Fruit fly (Drosophila melanogaster) whole organism, embryonic: ENCODE results near the gene Or22b.

ENCODE experiments used
- ATbp ChIP-seq: fragments of 200-800 bp; sonication (Bioruptor generic); optimal IDR thresholded peaks from 2 replicates; lab custom pipeline; 2017; ENCODE audit warnings: missing biosample characterization, mild to moderate bottlenecking, missing genetic modification characterization, missing genetic modification reagents
- CG10543 ChIP-seq: fragments of 200-800 bp; sonication (Bioruptor generic); optimal IDR thresholded peaks from 3 replicates; lab custom pipeline; 2017; ENCODE audit warnings: missing biosample characterization, mild to moderate bottlenecking, missing genetic modification characterization, moderate library complexity
- CG10654 ChIP-seq: fragments of 200-800 bp; sonication (Bioruptor generic); optimal IDR thresholded peaks from 2 replicates; lab custom pipeline; 2016; ENCODE audit warnings: missing biosample characterization, missing genetic modification characterization
- CG10959 ChIP-seq: fragments of 200-800 bp; sonication (Bioruptor generic); IDR thresholded peaks from 2 replicates; pipeline ENCODE4 v1.3.6; 2022; ENCODE audit warnings: missing biosample characterization, missing genetic modification characterization
- CG11456 ChIP-seq: fragments of 200-800 bp; sonication (Bioruptor generic); IDR thresholded peaks from 3 replicates; pipeline ENCODE4 v1.3.6; 2022; ENCODE audit warnings: missing biosample characterization, missing genetic modification characterization
- CG12744 ChIP-seq: fragments of 200-800 bp; sonication (Bioruptor generic); optimal IDR thresholded peaks from 2 replicates; lab custom pipeline; 2016; ENCODE audit warnings: missing biosample characterization, missing genetic modification characterization
- CG13894 ChIP-seq: fragments of 200-800 bp; sonication (Bioruptor generic); optimal IDR thresholded peaks from 3 replicates; lab custom pipeline; 2018; ENCODE audit warnings: missing biosample characterization, mild to moderate bottlenecking, missing genetic modification characterization, moderate library complexity
- CG14441 ChIP-seq: fragments of 200-800 bp; sonication (Bioruptor generic); IDR thresholded peaks from 2 replicates; pipeline ENCODE4 v1.3.6; 2022; ENCODE audit warnings: missing biosample characterization, missing genetic modification characterization
- CG15073 ChIP-seq: fragments of 200-800 bp; sonication (Bioruptor generic); optimal IDR thresholded peaks from 2 replicates; lab custom pipeline; 2016; ENCODE audit warnings: missing biosample characterization, missing genetic modification characterization
- CG1603 ChIP-seq: fragments of 200-800 bp; sonication (Bioruptor generic); optimal IDR thresholded peaks from 2 replicates; lab custom pipeline; 2019; ENCODE audit warnings: missing biosample characterization, mild to moderate bottlenecking, missing genetic modification characterization, moderate library complexity
- CG17385 ChIP-seq: fragments of 200-800 bp; sonication (Bioruptor generic); optimal IDR thresholded peaks from 3 replicates; lab custom pipeline; 2018; ENCODE audit warnings: missing biosample characterization, mild to moderate bottlenecking, missing genetic modification characterization
- CG2202 ChIP-seq: fragments of 200-800 bp; sonication (Bioruptor generic); optimal IDR thresholded peaks from 2 replicates; lab custom pipeline; 2018; ENCODE audit warnings: missing biosample characterization, mild to moderate bottlenecking, missing genetic modification characterization
- CG30020 ChIP-seq: fragments of 200-800 bp; optimal IDR thresholded peaks from 2 replicates; lab custom pipeline; 2019; ENCODE audit warnings: missing biosample characterization, mild to moderate bottlenecking, missing genetic modification characterization, moderate library complexity
- CG31388 ChIP-seq: fragments of 200-800 bp; sonication (Bioruptor generic); optimal IDR thresholded peaks from 2 replicates; lab custom pipeline; 2016; ENCODE audit warnings: missing biosample characterization, missing genetic modification characterization
- CG31441 ChIP-seq: fragments of 200-800 bp; sonication (Bioruptor generic); IDR thresholded peaks from 2 replicates; pipeline ENCODE4 v1.3.6; 2022; ENCODE audit warnings: missing biosample characterization, missing genetic modification characterization
- CG33557 ChIP-seq: fragments of 200-800 bp; sonication (Bioruptor generic); optimal IDR thresholded peaks from 2 replicates; lab custom pipeline; 2019; ENCODE audit warnings: missing biosample characterization, mild to moderate bottlenecking, missing genetic modification characterization, moderate library complexity
- CG4328 ChIP-seq: fragments of 200-800 bp; sonication (Bioruptor generic); optimal IDR thresholded peaks from 3 replicates; lab custom pipeline; 2017; ENCODE audit warnings: missing biosample characterization, missing genetic modification reagents, missing genetic modification characterization
- CG4707 ChIP-seq: fragments of 200-800 bp; sonication (Bioruptor generic); optimal IDR thresholded peaks from 2 replicates; lab custom pipeline; 2018; ENCODE audit warnings: missing biosample characterization, mild to moderate bottlenecking, missing genetic modification characterization, moderate library complexity
- CG5180 ChIP-seq: fragments of 200-800 bp; sonication (Bioruptor generic); optimal IDR thresholded peaks from 3 replicates; lab custom pipeline; 2017; ENCODE audit warnings: missing biosample characterization, missing genetic modification characterization, mild to moderate bottlenecking, moderate library complexity, missing genetic modification reagents
- CG6683 ChIP-seq: fragments of 200-800 bp; sonication (Bioruptor generic); optimal IDR thresholded peaks from 2 replicates; lab custom pipeline; 2017; ENCODE audit warnings: missing biosample characterization, mild to moderate bottlenecking, missing genetic modification characterization, missing genetic modification reagents
- CG9437 ChIP-seq: fragments of 200-800 bp; sonication (Bioruptor generic); optimal IDR thresholded peaks from 2 replicates; lab custom pipeline; 2018; ENCODE audit warnings: missing biosample characterization, mild to moderate bottlenecking, missing genetic modification characterization
- CG9727 ChIP-seq: fragments of 200-800 bp; sonication (Bioruptor generic); optimal IDR thresholded peaks from 3 replicates; lab custom pipeline; 2017; ENCODE audit warnings: missing biosample characterization, mild to moderate bottlenecking, missing genetic modification characterization
- CoRest ChIP-seq: fragments of 200-800 bp; sonication (Bioruptor generic); optimal IDR thresholded peaks from 3 replicates; lab custom pipeline; 2018; ENCODE audit warnings: missing biosample characterization, mild to moderate bottlenecking, missing genetic modification characterization, moderate library complexity
- Dip2 ChIP-seq: fragments of 200-800 bp; sonication (Bioruptor generic); IDR thresholded peaks from 2 replicates; pipeline ENCODE4 v1.3.6; 2022; ENCODE audit warnings: missing biosample characterization, missing genetic modification characterization
- HHEX ChIP-seq: fragments of 200-800 bp; sonication (Bioruptor generic); optimal IDR thresholded peaks from 3 replicates; lab custom pipeline; 2017; ENCODE audit warnings: missing biosample characterization, mild to moderate bottlenecking, missing genetic modification characterization, missing genetic modification reagents
- MBD-R2 ChIP-seq: fragments of 200-800 bp; sonication (Bioruptor generic); IDR thresholded peaks from 2 replicates; pipeline ENCODE4 v1.3.6; 2022; ENCODE audit warnings: missing biosample characterization, missing genetic modification characterization
- NC2β ChIP-seq: fragments of 200-800 bp; sonication (Bioruptor generic); optimal IDR thresholded peaks from 2 replicates; lab custom pipeline; 2016; ENCODE audit warnings: missing biosample characterization, missing genetic modification characterization
- Rx ChIP-seq: fragments of 200-800 bp; sonication (Bioruptor generic); IDR thresholded peaks from 2 replicates; pipeline ENCODE4 v1.3.6; 2022; ENCODE audit warnings: missing biosample characterization, missing genetic modification characterization
- Sox100B ChIP-seq: fragments of 200-800 bp; sonication (Bioruptor generic); optimal IDR thresholded peaks from 3 replicates; lab custom pipeline; 2018; ENCODE audit warnings: missing biosample characterization, mild to moderate bottlenecking, missing genetic modification characterization
- az2 ChIP-seq: fragments of 200-800 bp; sonication (Bioruptor generic); optimal IDR thresholded peaks from 3 replicates; lab custom pipeline; 2016; ENCODE audit warnings: missing biosample characterization, missing genetic modification characterization
- bbx ChIP-seq: fragments of 200-800 bp; sonication (Bioruptor generic); IDR thresholded peaks from 2 replicates; pipeline ENCODE4 v1.3.6; 2022; ENCODE audit warnings: missing biosample characterization, missing genetic modification characterization; ENCODE audit not compliant: partially characterized antibody
- bigmax ChIP-seq: fragments of 200-800 bp; sonication (Bioruptor generic); optimal IDR thresholded peaks from 2 replicates; lab custom pipeline; 2018; ENCODE audit warnings: missing biosample characterization, mild to moderate bottlenecking, missing genetic modification characterization
- cato ChIP-seq: fragments of 200-800 bp; sonication (Bioruptor generic); optimal IDR thresholded peaks from 2 replicates; lab custom pipeline; 2016; ENCODE audit warnings: missing biosample characterization, missing genetic modification characterization, borderline replicate concordance
- crc ChIP-seq: fragments of 200-800 bp; sonication (Bioruptor generic); optimal IDR thresholded peaks from 2 replicates; lab custom pipeline; 2016; ENCODE audit warnings: missing biosample characterization, missing genetic modification characterization
- dan ChIP-seq: fragments of 200-800 bp; sonication (Bioruptor generic); IDR thresholded peaks from 2 replicates; pipeline ENCODE4 v1.3.6; 2022; ENCODE audit warnings: missing biosample characterization, missing genetic modification characterization
- dysf ChIP-seq: fragments of 200-800 bp; sonication (Bioruptor generic); IDR thresholded peaks from 3 replicates; pipeline ENCODE4 v1.3.6; 2022; ENCODE audit warnings: missing biosample characterization, missing genetic modification characterization
- emc ChIP-seq: fragments of 200-800 bp; sonication (Bioruptor generic); optimal IDR thresholded peaks from 2 replicates; lab custom pipeline; 2016; ENCODE audit warnings: missing biosample characterization, missing genetic modification characterization
- gem ChIP-seq: fragments of 200-800 bp; sonication (Bioruptor generic); optimal IDR thresholded peaks from 2 replicates; lab custom pipeline; 2019; ENCODE audit warnings: missing biosample characterization, mild to moderate bottlenecking, missing genetic modification characterization, moderate library complexity
- gfzf ChIP-seq: fragments of 200-800 bp; sonication (Bioruptor generic); optimal IDR thresholded peaks from 2 replicates; lab custom pipeline; 2016; ENCODE audit warnings: missing biosample characterization, mild to moderate bottlenecking, missing genetic modification characterization, moderate library complexity
- h ChIP-seq: fragments of >200 bp; optimal IDR thresholded peaks from 2 replicates; lab custom pipeline; 2017
- inv ChIP-seq: fragments of 200-800 bp; sonication (Bioruptor generic); IDR thresholded peaks from 2 replicates; pipeline ENCODE4 v1.3.6; 2022; ENCODE audit warnings: missing biosample characterization, missing genetic modification characterization; ENCODE audit not compliant: partially characterized antibody
- klu ChIP-seq: fragments of 200-800 bp; sonication (Bioruptor generic); IDR thresholded peaks from 2 replicates; pipeline ENCODE4 v1.3.6; 2022; ENCODE audit warnings: missing biosample characterization, missing genetic modification characterization
- lab ChIP-seq: fragments of 200-800 bp; sonication (Bioruptor generic); optimal IDR thresholded peaks from 3 replicates; lab custom pipeline; 2017; ENCODE audit warnings: missing biosample characterization, missing genetic modification characterization, mild to moderate bottlenecking, moderate library complexity, missing genetic modification reagents
- nom ChIP-seq: fragments of 200-800 bp; sonication (Bioruptor generic); optimal IDR thresholded peaks from 2 replicates; lab custom pipeline; 2017; ENCODE audit warnings: missing biosample characterization, missing genetic modification characterization, mild to moderate bottlenecking, moderate library complexity, missing genetic modification reagents
- pum ChIP-seq: fragments of 200-800 bp; sonication (Bioruptor generic); optimal IDR thresholded peaks from 2 replicates; lab custom pipeline; 2016; ENCODE audit warnings: missing biosample characterization, missing genetic modification characterization
- pzg ChIP-seq: fragments of 200-800 bp; sonication (Bioruptor generic); optimal IDR thresholded peaks from 3 replicates; lab custom pipeline; 2018; ENCODE audit warnings: missing biosample characterization, mild to moderate bottlenecking, missing genetic modification characterization, moderate library complexity
- row ChIP-seq: fragments of 200-800 bp; sonication (Bioruptor generic); IDR thresholded peaks from 3 replicates; pipeline ENCODE4 v1.3.6; 2022; ENCODE audit warnings: missing biosample characterization, missing genetic modification characterization
- sens-2 ChIP-seq: fragments of 200-800 bp; sonication (Bioruptor generic); IDR thresholded peaks from 2 replicates; pipeline ENCODE4 v1.3.6; 2022; ENCODE audit warnings: missing biosample characterization, missing genetic modification characterization
- seq ChIP-seq: fragments of 200-800 bp; sonication (Bioruptor generic); IDR thresholded peaks from 2 replicates; pipeline ENCODE4 v1.3.6; 2022; ENCODE audit warnings: missing biosample characterization, missing genetic modification characterization
- slou ChIP-seq: fragments of 200-800 bp; sonication (Bioruptor generic); optimal IDR thresholded peaks from 3 replicates; lab custom pipeline; 2016; ENCODE audit warnings: missing biosample characterization, missing genetic modification characterization
- trem ChIP-seq: fragments of 200-800 bp; optimal IDR thresholded peaks from 3 replicates; lab custom pipeline; 2019; ENCODE audit warnings: missing biosample characterization, mild to moderate bottlenecking, missing genetic modification characterization, moderate library complexity
- vnd ChIP-seq: fragments of 200-800 bp; sonication (Bioruptor generic); IDR thresholded peaks from 3 replicates; pipeline ENCODE4 v1.3.6; 2022; ENCODE audit warnings: missing biosample characterization, missing genetic modification characterization; ENCODE audit not compliant: partially characterized antibody

The Or22b gene

DNA sequence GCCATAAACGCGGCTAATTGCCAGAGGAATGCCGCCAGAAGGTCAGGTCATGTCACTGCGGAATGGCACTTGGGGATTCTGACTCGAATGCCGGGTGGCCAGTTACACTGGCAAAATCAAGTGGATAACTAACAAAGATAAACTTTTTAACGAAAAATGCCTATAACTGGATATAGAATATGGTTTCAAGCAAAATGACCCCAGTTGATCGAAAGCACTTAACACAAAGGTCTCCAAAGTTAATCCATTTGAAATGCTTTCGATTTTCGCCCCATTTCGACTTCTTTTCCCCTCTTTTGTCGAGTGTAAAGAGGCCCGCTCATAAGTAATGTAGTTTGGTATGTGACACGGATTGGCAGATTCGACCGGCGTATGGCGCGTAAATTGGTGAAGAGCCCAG, 46.1 kb downstream of the Or22b start (continued):
- TF ChIP-seq MBD-R2 (GFP tag; lab: Robert Waterston, UW), result no peak
- peak; percentile 36; the same call in 1 of the 2 replicates for TF ChIP-seq CG31441
- TF ChIP-seq CG14441 (GFP tag; lab: Robert Waterston, UW), result no peak
- TF ChIP-seq ATbp (GFP tag; lab: Kevin White, UChicago), result no peak
- no peak for TF ChIP-seq CG31388 (GFP tag; lab: Kevin White, UChicago)
- TF ChIP-seq CG6683 (GFP tag; lab: Kevin White, UChicago), result no peak
- TF ChIP-seq slou (GFP tag; lab: Kevin White, UChicago), result no peak
- TF ChIP-seq CG30020 (tag; lab: Kevin White, UChicago), result no peak
- no peak for TF ChIP-seq sens-2
- TF ChIP-seq emc (GFP tag; lab: Kevin White, UChicago), result no peak
- TF ChIP-seq dysf (GFP tag; lab: Robert Waterston, UW), result peak; percentile 47; the same call in 1 of the 3 replicates
- no peak for TF ChIP-seq Dip2
- TF ChIP-seq gem, result peak; percentile 43
- TF ChIP-seq vnd (GFP tag; lab: Robert Waterston, UW), result no peak
- TF ChIP-seq HHEX (GFP tag; lab: Kevin White, UChicago), result no peak
- TF ChIP-seq trem (tag; lab: Kevin White, UChicago), result no peak
- TF ChIP-seq dan, result no peak
- no peak for TF ChIP-seq h (lab: Kevin White, UChicago)
- TF ChIP-seq bigmax (GFP tag; lab: Kevin White, UChicago), result no peak
- TF ChIP-seq CG10654 (GFP tag; lab: Kevin White, UChicago), result no peak
- TF ChIP-seq inv (GFP tag; lab: Robert Waterston, UW), result no peak
- TF ChIP-seq CG10959 (GFP tag; lab: Robert Waterston, UW), result no peak
- TF ChIP-seq CG4707 (GFP tag; lab: Kevin White, UChicago), result no peak
- TF ChIP-seq Rx (GFP tag; lab: Robert Waterston, UW), result 0 out of 2 replicates have a peak, but pooled peaks have one; percentile 5
- TF ChIP-seq bbx (GFP tag; lab: Robert Waterston, UW), result no peak
- TF ChIP-seq CG13894 (tag; lab: Kevin White, UChicago), result no peak
- TF ChIP-seq gfzf (GFP tag; lab: Kevin White, UChicago), result no peak
- no peak for TF ChIP-seq klu (GFP tag; lab: Robert Waterston, UW)
- TF ChIP-seq CG4328, result no peak
- TF ChIP-seq Sox100B, result no peak
- TF ChIP-seq CoRest, result peak; percentile 15
- TF ChIP-seq cato (GFP tag; lab: Kevin White, UChicago), result no peak
- no peak for TF ChIP-seq seq (GFP tag; lab: Robert Waterston, UW)
- TF ChIP-seq pum, result no peak
- TF ChIP-seq nom, result no peak
- peak; percentile 28 for TF ChIP-seq CG1603 (tag; lab: Kevin White, UChicago)
- TF ChIP-seq az2, result no peak
- no peak for TF ChIP-seq CG15073 (GFP tag; lab: Kevin White, UChicago)
- TF ChIP-seq CG9727, result no peak
- TF ChIP-seq lab (GFP tag; lab: Kevin White, UChicago), result peak; percentile 34
- TF ChIP-seq CG11456, result no peak
- TF ChIP-seq CG9437, result no peak
- TF ChIP-seq row (GFP tag; lab: Robert Waterston, UW), result peak; percentile 48
- TF ChIP-seq CG10543, result no peak
- no peak for TF ChIP-seq crc
- no peak for TF ChIP-seq CG2202 (tag; lab: Kevin White, UChicago)
- no peak for TF ChIP-seq CG12744 (GFP tag; lab: Kevin White, UChicago)
- TF ChIP-seq NC2β (GFP tag; lab: Kevin White, UChicago), result no peak
- no peak for TF ChIP-seq CG17385 (GFP tag; lab: Kevin White, UChicago)
- TF ChIP-seq pzg (GFP tag; lab: Kevin White, UChicago), result no peak
- TF ChIP-seq CG5180, result no peak
- no peak for TF ChIP-seq CG33557 (GFP tag; lab: Kevin White, UChicago)
